Worm (Caenorhabditis elegans) whole organism, L1 larva: ENCODE data around the gene Y47D3A.13.

Source experiments
- ama-1 ChIP-seq: fragments of 150-350 bp; optimal IDR thresholded peaks from 2 replicates; lab custom pipeline; 2014
- ces-1 ChIP-seq: fragments of 150-350 bp; optimal IDR thresholded peaks from 2 replicates; lab custom pipeline; 2014; ENCODE audit warnings: missing biosample characterization, missing genetic modification reagents, missing genetic modification characterization
- grh-1 ChIP-seq: fragments of 200-800 bp; sonication (Bioruptor generic); IDR thresholded peaks from 2 replicates; pipeline ENCODE4 v1.3.6; 2022; ENCODE audit warnings: missing genetic modification reagents, missing genetic modification characterization, missing compliant biosample characterization
- hlh-17 ChIP-seq: fragments of 200-800 bp; sonication (Bioruptor generic); optimal IDR thresholded peaks from 2 replicates; lab custom pipeline; 2018; ENCODE audit warnings: missing genetic modification characterization, mild to moderate bottlenecking, missing compliant biosample characterization, moderate library complexity, borderline replicate concordance
- lin-39 ChIP-seq: fragments of 150-350 bp; optimal IDR thresholded peaks from 2 replicates; lab custom pipeline; 2014; ENCODE audit warnings: missing biosample characterization, missing genetic modification reagents, missing genetic modification characterization
- nhr-11 ChIP-seq: fragments of 150-350 bp; optimal IDR thresholded peaks from 2 replicates; lab custom pipeline; 2014; ENCODE audit warnings: missing biosample characterization, missing genetic modification characterization
- nhr-76 ChIP-seq: sonication (generic microtip); optimal IDR thresholded peaks from 2 replicates; lab custom pipeline; 2017; ENCODE audit warnings: missing biosample characterization, missing genetic modification characterization
- pag-3 ChIP-seq: sonication (generic microtip); optimal IDR thresholded peaks from 2 replicates; lab custom pipeline; 2017; ENCODE audit warnings: missing genetic modification characterization, mild to moderate bottlenecking, missing compliant biosample characterization, antibody characterized with exemption, borderline replicate concordance; ENCODE audit not compliant: insufficient read depth
- skn-1 ChIP-seq: fragments of 150-350 bp; optimal IDR thresholded peaks from 2 replicates; lab custom pipeline; 2014; ENCODE audit warnings: missing biosample characterization, missing genetic modification characterization
- unc-130 ChIP-seq: fragments of 150-350 bp; optimal IDR thresholded peaks from 2 replicates; lab custom pipeline; 2017; ENCODE audit warnings: missing biosample characterization, missing genetic modification characterization, inconsistent platforms

- TF ChIP-seq lin-39 (tag; lab: Kevin White, UChicago): no peak
- no peak for TF ChIP-seq nhr-11 (tag; lab: Kevin White, UChicago)
- no peak for TF ChIP-seq ama-1
- no peak for TF ChIP-seq grh-1 (GFP tag; lab: Robert Waterston, UW)
- no peak for TF ChIP-seq ces-1 (GFP tag; lab: Kevin White, UChicago)
- no peak for TF ChIP-seq pag-3 (tag; lab: Kevin White, UChicago)
- no peak for TF ChIP-seq unc-130 (tag; lab: Kevin White, UChicago)
- TF ChIP-seq nhr-76: no peak
- no peak for TF ChIP-seq hlh-17 (GFP tag; lab: Kevin White, UChicago)
- no peak for TF ChIP-seq skn-1
Observed at ce11 chrIII:11244820-11245219, 20.9 kb upstream of the Y47D3A.13 start, which contains the start of gene rsks-1.
